Fruit fly (Drosophila melanogaster) whole organism, wandering third instar larva: ENCODE data around the gene CG42540.
A peak's percentile ranks its signal among the peaks of the same experiment; 100 is the strongest.

Experiments used
- GATAd ChIP-seq: sonication (Bioruptor generic); optimal IDR thresholded peaks from 2 replicates; lab custom pipeline; 2016; ENCODE audit warnings: missing biosample characterization, missing genetic modification characterization
- Hnf4 ChIP-seq: fragments of 200-800 bp; sonication (Bioruptor generic); optimal IDR thresholded peaks from 2 replicates; lab custom pipeline; 2016; ENCODE audit warnings: missing biosample characterization, mild to moderate bottlenecking, missing genetic modification characterization
- Hr78 ChIP-seq: fragments of >200 bp; optimal IDR thresholded peaks from 2 replicates; lab custom pipeline; 2017; ENCODE audit warnings: missing biosample characterization, missing genetic modification characterization
- br ChIP-seq: fragments of 200-800 bp; sonication (Bioruptor generic); optimal IDR thresholded peaks from 2 replicates; lab custom pipeline; 2016; ENCODE audit warnings: missing biosample characterization, missing genetic modification characterization
- dmrt93B ChIP-seq: fragments of 200-800 bp; sonication (Bioruptor generic); optimal IDR thresholded peaks from 2 replicates; lab custom pipeline; 2018; ENCODE audit warnings: missing biosample characterization, mild to moderate bottlenecking, missing genetic modification characterization
- ey ChIP-seq: fragments of 200-800 bp; sonication (Bioruptor generic); optimal IDR thresholded peaks from 2 replicates; lab custom pipeline; 2016; ENCODE audit warnings: missing biosample characterization, missing genetic modification characterization
- foxo ChIP-seq, 2 experiments: fragments of 200-800 bp; sonication (Bioruptor generic); optimal IDR thresholded peaks; 2 replicates in 1 of 2; 3 replicates in 1 of 2; lab custom pipeline; 2016 to 2017; ENCODE audit warnings: missing biosample characterization in 2 of 2, missing genetic modification characterization in 2 of 2
- pan ChIP-seq: fragments of >200 bp; optimal IDR thresholded peaks from 2 replicates; lab custom pipeline; 2017
- psq ChIP-seq: fragments of 200-800 bp; sonication (Bioruptor generic); optimal IDR thresholded peaks from 3 replicates; lab custom pipeline; 2017; ENCODE audit warnings: missing biosample characterization, mild to moderate bottlenecking, missing genetic modification characterization, moderate library complexity
- rgr ChIP-seq: fragments of 200-800 bp; sonication (Bioruptor generic); optimal IDR thresholded peaks from 3 replicates; lab custom pipeline; 2016; ENCODE audit warnings: missing biosample characterization, mild to moderate bottlenecking, missing genetic modification characterization

DNA sequence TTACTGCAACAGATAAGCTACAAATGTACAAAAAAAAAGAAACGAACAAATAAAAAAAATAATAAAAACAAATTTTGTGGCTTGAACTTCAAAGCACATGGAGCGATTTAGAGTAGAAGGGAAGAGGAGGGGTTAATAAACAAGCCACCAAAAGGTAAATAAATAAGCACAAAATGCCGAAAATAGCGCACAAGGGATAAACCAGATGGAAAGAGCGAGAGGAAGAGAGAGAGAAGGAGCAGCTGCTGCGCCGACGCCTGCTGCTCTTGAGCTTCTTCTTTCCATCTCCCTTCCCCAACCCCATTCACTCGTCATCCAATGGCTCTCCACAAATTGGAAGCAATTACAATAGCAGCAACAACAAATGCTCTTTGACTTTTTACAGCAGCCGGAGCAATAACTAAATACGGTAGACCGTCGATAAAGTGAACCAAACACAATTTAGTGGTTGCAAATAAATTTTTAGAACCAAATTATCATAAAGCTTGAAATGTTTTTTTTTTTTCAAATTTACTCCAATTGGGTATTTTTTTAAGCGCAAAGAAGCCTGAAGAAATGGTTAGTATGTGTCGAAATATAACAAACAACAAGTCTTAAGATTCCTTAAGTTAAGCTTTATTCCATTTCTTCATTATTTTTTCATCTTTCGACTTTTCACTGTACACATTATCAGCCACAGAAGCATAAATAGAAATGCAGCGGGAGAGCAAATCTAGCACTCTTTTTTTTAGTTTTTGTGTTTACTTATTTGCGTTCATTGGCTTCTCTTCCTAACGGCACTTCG lies 68.7 kb downstream of the CG42540 start:
- TF ChIP-seq GATAd (no peak), ey (GFP tag; lab: Kevin White, UChicago) (peak; percentile 74), foxo (GFP tag; optimal IDR thresholded peaks at IDR 0.05; lab: Kevin White, UChicago) (peak in 1 of 2 experiments; percentile 65), psq (GFP tag; lab: Kevin White, UChicago) (peak; percentile 81), rgr (GFP tag; lab: Kevin White, UChicago) (peak; percentile 40), Hr78 (GFP tag; lab: Kevin White, UChicago) (no peak), pan (no peak), br (GFP tag; lab: Kevin White, UChicago) (peak; percentile 1), dmrt93B (GFP tag; lab: Kevin White, UChicago) (no peak), Hnf4 (GFP tag; lab: Kevin White, UChicago) (peak; percentile 20)
